Fruit fly (Drosophila melanogaster) whole organism, embryonic: ENCODE results near the gene Atg14.

ENCODE experiments used
- Adf1 ChIP-seq: fragments of 200-800 bp; sonication (Bioruptor generic); IDR thresholded peaks from 2 replicates; pipeline ENCODE4 v1.3.6; 2022; ENCODE audit warnings: missing biosample characterization, missing genetic modification characterization
- Awh ChIP-seq: fragments of 200-800 bp; sonication (Bioruptor generic); IDR thresholded peaks from 2 replicates; pipeline ENCODE4, ENCODE4 v1.3.6; 2022; ENCODE audit warnings: missing biosample characterization, missing genetic modification characterization
- B-H2 ChIP-seq: fragments of 200-800 bp; sonication (Bioruptor generic); optimal IDR thresholded peaks from 2 replicates; lab custom pipeline; 2018; ENCODE audit warnings: missing biosample characterization, mild to moderate bottlenecking, missing genetic modification characterization
- CG10654 ChIP-seq: fragments of 200-800 bp; sonication (Bioruptor generic); optimal IDR thresholded peaks from 2 replicates; lab custom pipeline; 2016; ENCODE audit warnings: missing biosample characterization, missing genetic modification characterization
- CG12155 ChIP-seq: fragments of 200-800 bp; sonication (Bioruptor generic); optimal IDR thresholded peaks from 3 replicates; lab custom pipeline; 2016; ENCODE audit warnings: missing biosample characterization, missing genetic modification characterization
- CG12769 ChIP-seq: fragments of 200-800 bp; sonication (Bioruptor generic); optimal IDR thresholded peaks from 2 replicates; lab custom pipeline; 2019; ENCODE audit warnings: missing biosample characterization, mild to moderate bottlenecking, missing genetic modification characterization, moderate library complexity
- CG15479 ChIP-seq: fragments of 200-800 bp; sonication (Bioruptor generic); optimal IDR thresholded peaks from 3 replicates; lab custom pipeline; 2019; ENCODE audit warnings: missing biosample characterization, mild to moderate bottlenecking, missing genetic modification characterization, moderate library complexity
- CG18262 ChIP-seq: fragments of 200-800 bp; optimal IDR thresholded peaks from 3 replicates; lab custom pipeline; 2019; ENCODE audit warnings: missing biosample characterization, mild to moderate bottlenecking, missing genetic modification characterization, moderate library complexity
- CG18476 ChIP-seq: fragments of 200-800 bp; sonication (Bioruptor generic); optimal IDR thresholded peaks from 2 replicates; lab custom pipeline; 2016; ENCODE audit warnings: missing biosample characterization, mild to moderate bottlenecking, missing genetic modification characterization
- CG18599 ChIP-seq: fragments of 200-800 bp; sonication (Bioruptor generic); optimal IDR thresholded peaks from 3 replicates; lab custom pipeline; 2017; ENCODE audit warnings: missing biosample characterization, missing genetic modification characterization, mild to moderate bottlenecking, moderate library complexity, missing genetic modification reagents
- CG30431 ChIP-seq: fragments of 200-800 bp; sonication (Bioruptor generic); optimal IDR thresholded peaks from 2 replicates; lab custom pipeline; 2017; ENCODE audit warnings: missing biosample characterization, missing genetic modification characterization
- CG31388 ChIP-seq: fragments of 200-800 bp; sonication (Bioruptor generic); optimal IDR thresholded peaks from 2 replicates; lab custom pipeline; 2016; ENCODE audit warnings: missing biosample characterization, missing genetic modification characterization
- CG33557 ChIP-seq: fragments of 200-800 bp; sonication (Bioruptor generic); optimal IDR thresholded peaks from 2 replicates; lab custom pipeline; 2019; ENCODE audit warnings: missing biosample characterization, mild to moderate bottlenecking, missing genetic modification characterization, moderate library complexity
- CG3847 ChIP-seq: fragments of 200-800 bp; sonication (Bioruptor generic); IDR thresholded peaks from 2 replicates; pipeline ENCODE4 v1.3.6; 2022; ENCODE audit warnings: missing biosample characterization, missing genetic modification characterization
- CG4328 ChIP-seq: fragments of 200-800 bp; sonication (Bioruptor generic); optimal IDR thresholded peaks from 3 replicates; lab custom pipeline; 2017; ENCODE audit warnings: missing biosample characterization, missing genetic modification reagents, missing genetic modification characterization
- CG6765 ChIP-seq: fragments of 200-800 bp; sonication (Bioruptor generic); optimal IDR thresholded peaks from 3 replicates; lab custom pipeline; 2017; ENCODE audit warnings: missing biosample characterization, mild to moderate bottlenecking, missing genetic modification characterization
- CG6791 ChIP-seq: fragments of 200-800 bp; sonication (Bioruptor generic); IDR thresholded peaks from 3 replicates; pipeline ENCODE4 v1.3.6; 2022; ENCODE audit warnings: missing biosample characterization, missing genetic modification characterization; ENCODE audit not compliant: partially characterized antibody
- CG8388 ChIP-seq: fragments of 200-800 bp; sonication (Bioruptor generic); optimal IDR thresholded peaks from 2 replicates; lab custom pipeline; 2019; ENCODE audit warnings: missing biosample characterization, mild to moderate bottlenecking, missing genetic modification characterization, moderate library complexity
- CG8924 ChIP-seq: fragments of 200-800 bp; optimal IDR thresholded peaks from 3 replicates; lab custom pipeline; 2019; ENCODE audit warnings: missing biosample characterization, mild to moderate bottlenecking, missing genetic modification characterization, moderate library complexity
- CTCF ChIP-seq: fragments of 200-800 bp; sonication (Bioruptor generic); optimal IDR thresholded peaks from 2 replicates; lab custom pipeline; 2017; ENCODE audit warnings: missing biosample characterization, mild to moderate bottlenecking, missing genetic modification characterization, moderate library complexity
- Elba2 ChIP-seq: fragments of 200-800 bp; sonication (Bioruptor generic); optimal IDR thresholded peaks from 3 replicates; lab custom pipeline; 2016; ENCODE audit warnings: missing biosample characterization, missing genetic modification characterization
- Hr78 ChIP-seq, 2 experiments: fragments of 200-800 bp in 1 of 2; fragments of >200 bp in 1 of 2; sonication (Bioruptor generic) in 1 of 2; optimal IDR thresholded peaks; 2 replicates each; lab custom pipeline; 2017 to 2019; ENCODE audit warnings: missing biosample characterization in 2 of 2, missing genetic modification characterization in 2 of 2, mild to moderate bottlenecking in 1 of 2, moderate library complexity in 1 of 2
- Sox102F ChIP-seq: fragments of 200-800 bp; sonication (Bioruptor generic); optimal IDR thresholded peaks from 2 replicates; lab custom pipeline; 2018; ENCODE audit warnings: missing biosample characterization, mild to moderate bottlenecking, missing genetic modification characterization, moderate library complexity
- Ssrp ChIP-seq: fragments of 200-800 bp; sonication (Bioruptor generic); optimal IDR thresholded peaks from 2 replicates; lab custom pipeline; 2018; ENCODE audit warnings: missing biosample characterization, mild to moderate bottlenecking, missing genetic modification characterization, moderate library complexity
- aop ChIP-seq: fragments of 200-800 bp; sonication (Bioruptor generic); IDR thresholded peaks from 2 replicates; pipeline ENCODE4 v1.3.6; 2022; ENCODE audit warnings: missing biosample characterization, missing genetic modification characterization
- ato ChIP-seq: fragments of 200-800 bp; sonication (Bioruptor generic); IDR thresholded peaks from 2 replicates; pipeline ENCODE4 v1.3.6; 2022; ENCODE audit warnings: missing biosample characterization, missing genetic modification characterization; ENCODE audit not compliant: partially characterized antibody
- bcd ChIP-seq: fragments of 200-800 bp; sonication (Bioruptor generic); optimal IDR thresholded peaks from 2 replicates; lab custom pipeline; 2017; ENCODE audit warnings: missing biosample characterization, mild to moderate bottlenecking, missing genetic modification characterization
- corto ChIP-seq: fragments of 200-800 bp; sonication (Bioruptor generic); optimal IDR thresholded peaks from 2 replicates; lab custom pipeline; 2016; ENCODE audit warnings: missing biosample characterization, mild to moderate bottlenecking, missing genetic modification characterization, moderate library complexity
- dati ChIP-seq: fragments of 200-800 bp; sonication (Bioruptor generic); IDR thresholded peaks from 2 replicates; pipeline ENCODE4 v1.3.6; 2022; ENCODE audit warnings: missing biosample characterization, missing genetic modification characterization
- dysf ChIP-seq: fragments of 200-800 bp; sonication (Bioruptor generic); IDR thresholded peaks from 3 replicates; pipeline ENCODE4 v1.3.6; 2022; ENCODE audit warnings: missing biosample characterization, missing genetic modification characterization
- ewg ChIP-seq: fragments of 200-800 bp; sonication (Bioruptor generic); optimal IDR thresholded peaks from 3 replicates; lab custom pipeline; 2017; ENCODE audit warnings: mild to moderate bottlenecking, missing biosample characterization, missing genetic modification reagents, missing genetic modification characterization
- fd102C ChIP-seq: fragments of 200-800 bp; sonication (Bioruptor generic); optimal IDR thresholded peaks from 2 replicates; lab custom pipeline; 2018; ENCODE audit warnings: missing biosample characterization, mild to moderate bottlenecking, missing genetic modification characterization, moderate library complexity
- gem ChIP-seq: fragments of 200-800 bp; sonication (Bioruptor generic); optimal IDR thresholded peaks from 2 replicates; lab custom pipeline; 2019; ENCODE audit warnings: missing biosample characterization, mild to moderate bottlenecking, missing genetic modification characterization, moderate library complexity
- gro ChIP-seq: fragments of 200-800 bp; sonication (Bioruptor generic); optimal IDR thresholded peaks from 2 replicates; lab custom pipeline; 2016; ENCODE audit warnings: missing biosample characterization, missing genetic modification characterization
- her ChIP-seq: fragments of 200-800 bp; sonication (Bioruptor generic); optimal IDR thresholded peaks from 2 replicates; lab custom pipeline; 2016; ENCODE audit warnings: missing biosample characterization, missing genetic modification characterization
- hth ChIP-seq: fragments of >200 bp; optimal IDR thresholded peaks from 2 replicates; lab custom pipeline; 2017; ENCODE audit warnings: inconsistent platforms
- ind ChIP-seq: fragments of 200-800 bp; sonication (Bioruptor generic); optimal IDR thresholded peaks from 3 replicates; lab custom pipeline; 2016; ENCODE audit warnings: missing biosample characterization, missing genetic modification characterization
- jumu ChIP-seq: fragments of 200-800 bp; sonication (Bioruptor generic); optimal IDR thresholded peaks from 3 replicates; lab custom pipeline; 2016; ENCODE audit warnings: missing biosample characterization, missing genetic modification characterization
- lbe ChIP-seq: fragments of 200-800 bp; sonication (Bioruptor generic); optimal IDR thresholded peaks from 2 replicates; lab custom pipeline; 2016; ENCODE audit warnings: missing biosample characterization, mild to moderate bottlenecking, missing genetic modification characterization
- pho ChIP-seq: fragments of 200-800 bp; sonication (Bioruptor generic); optimal IDR thresholded peaks from 2 replicates; lab custom pipeline; 2016; ENCODE audit warnings: missing biosample characterization, missing genetic modification characterization
- pros ChIP-seq: fragments of 200-800 bp; sonication (Bioruptor generic); optimal IDR thresholded peaks from 3 replicates; lab custom pipeline; 2019; ENCODE audit warnings: missing biosample characterization, mild to moderate bottlenecking, missing genetic modification characterization, moderate library complexity
- rib ChIP-seq: fragments of 200-800 bp; sonication (Bioruptor generic); IDR thresholded peaks from 2 replicates; pipeline ENCODE4 v1.3.6; 2022; ENCODE audit warnings: missing biosample characterization, missing genetic modification characterization
- row ChIP-seq: fragments of 200-800 bp; sonication (Bioruptor generic); IDR thresholded peaks from 3 replicates; pipeline ENCODE4 v1.3.6; 2022; ENCODE audit warnings: missing biosample characterization, missing genetic modification characterization
- shn ChIP-seq: fragments of 200-800 bp; sonication (Bioruptor generic); optimal IDR thresholded peaks from 3 replicates; lab custom pipeline; 2016; ENCODE audit warnings: missing biosample characterization, missing genetic modification characterization
- sim ChIP-seq: fragments of 200-800 bp; sonication (Bioruptor generic); IDR thresholded peaks from 2 replicates; pipeline ENCODE4 v1.3.6; 2022; ENCODE audit warnings: missing biosample characterization, missing genetic modification characterization
- sob ChIP-seq: fragments of 200-800 bp; sonication (Bioruptor generic); IDR thresholded peaks from 2 replicates; pipeline ENCODE4 v1.3.6; 2022; ENCODE audit warnings: missing biosample characterization, missing genetic modification characterization
- tll ChIP-seq, 2 experiments: fragments of 200-800 bp in 1 of 2; fragments of >200 bp in 1 of 2; sonication (Bioruptor generic) in 1 of 2; optimal IDR thresholded peaks; 2 replicates each; lab custom pipeline; 2017 to 2019; ENCODE audit warnings: missing biosample characterization in 2 of 2, missing genetic modification characterization in 2 of 2, mild to moderate bottlenecking in 1 of 2, moderate library complexity in 1 of 2
- zf30C ChIP-seq: fragments of 200-800 bp; sonication (Bioruptor generic); optimal IDR thresholded peaks from 3 replicates; lab custom pipeline; 2018; ENCODE audit warnings: missing biosample characterization, mild to moderate bottlenecking, missing genetic modification characterization
- zfh2 ChIP-seq: fragments of 200-800 bp; sonication (Bioruptor generic); optimal IDR thresholded peaks from 2 replicates; lab custom pipeline; 2016; ENCODE audit warnings: missing biosample characterization, missing genetic modification characterization

Atg14 gene

DNA sequence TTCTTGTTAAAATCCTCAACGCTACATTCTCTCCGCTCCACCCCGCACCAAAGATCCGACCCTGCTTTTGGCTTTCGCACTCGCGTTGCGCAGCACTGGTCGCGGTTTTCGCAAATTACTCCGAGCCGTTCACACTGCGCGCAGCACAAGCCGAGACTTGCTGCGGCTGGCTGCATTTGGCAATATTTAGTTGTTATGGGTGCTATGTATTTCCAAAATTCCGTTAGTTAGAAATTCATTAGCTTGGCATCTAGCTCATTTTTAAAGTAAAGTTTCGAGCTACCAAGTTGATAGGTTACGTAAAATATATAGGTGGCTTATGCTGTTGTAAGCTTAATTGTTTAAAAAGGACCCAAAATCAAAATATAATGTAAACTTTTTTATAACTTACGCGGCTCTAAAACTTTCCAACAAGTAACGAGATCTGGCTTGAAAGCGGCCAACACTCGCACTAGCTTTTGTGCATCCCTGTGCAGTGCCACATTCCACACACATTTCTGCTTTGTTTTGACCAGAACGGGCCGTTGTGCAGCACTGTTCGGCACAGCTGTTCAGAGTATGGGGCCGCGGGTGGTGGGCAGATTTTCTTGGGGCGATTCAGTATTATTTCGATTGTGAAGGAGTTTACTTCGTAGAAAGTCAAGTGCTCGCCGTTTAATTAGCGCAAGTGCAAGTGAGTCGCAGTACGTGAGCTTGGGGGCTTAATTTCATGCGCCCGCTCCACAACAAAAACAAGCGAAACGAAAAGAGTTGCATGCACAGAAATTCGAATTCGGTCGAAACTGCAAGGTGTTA, 6.8 kb downstream of the Atg14 start, which contains the start of the genes yem and Ctl2 (continued):
- TF ChIP-seq CG8388 (GFP tag; lab: Kevin White, UChicago), result peak; percentile 41
- TF ChIP-seq Hr78 (GFP tag; optimal IDR thresholded peaks at IDR 0.05; lab: Kevin White, UChicago), result no peak
- TF ChIP-seq fd102C (GFP tag; lab: Kevin White, UChicago), result no peak
- TF ChIP-seq B-H2 (GFP tag; lab: Kevin White, UChicago), result peak; percentile 58
- peak; percentile 83 for TF ChIP-seq CG12155 (GFP tag; lab: Kevin White, UChicago)
- peak; percentile 87 for TF ChIP-seq rib (GFP tag; lab: Robert Waterston, UW)
- peak; percentile 93 for TF ChIP-seq zfh2 (GFP tag; lab: Kevin White, UChicago)
- peak; percentile 67 for TF ChIP-seq Elba2
- TF ChIP-seq CG6791 (GFP tag; lab: Robert Waterston, UW), result peak; percentile 29; the same call in 1 of the 3 replicates
- TF ChIP-seq CG30431 (GFP tag; lab: Kevin White, UChicago), result peak; percentile 56
- peak; percentile 61 for TF ChIP-seq ewg
- TF ChIP-seq hth (lab: Kevin White, UChicago), result no peak
- no peak for TF ChIP-seq CG6765
- TF ChIP-seq CG8924 (tag; lab: Kevin White, UChicago), result peak; percentile 50
- TF ChIP-seq sob (GFP tag; lab: Robert Waterston, UW), result peak; percentile 75
- peak; percentile 69 for TF ChIP-seq CG18599 (GFP tag; lab: Kevin White, UChicago)
- TF ChIP-seq pho (GFP tag; lab: Kevin White, UChicago), result peak; percentile 91
- TF ChIP-seq CG12769, result peak; percentile 48
- TF ChIP-seq lbe, result peak; percentile 41
- TF ChIP-seq CTCF (GFP tag; lab: Kevin White, UChicago), result no peak
- peak; percentile 68 for TF ChIP-seq CG18262
- no peak for TF ChIP-seq CG33557 (GFP tag; lab: Kevin White, UChicago)
- TF ChIP-seq CG4328 (GFP tag; lab: Kevin White, UChicago), result peak; percentile 41
- TF ChIP-seq CG18476 (GFP tag; lab: Kevin White, UChicago), result peak; percentile 76
- TF ChIP-seq Adf1 (GFP tag; lab: Robert Waterston, UW), result peak; percentile 7; the same call in 1 of the 2 replicates
- TF ChIP-seq jumu, result peak; percentile 80
- TF ChIP-seq Ssrp, result peak; percentile 65
- TF ChIP-seq gro (GFP tag; lab: Kevin White, UChicago), result peak; percentile 84
- no peak for TF ChIP-seq sim (GFP tag; lab: Robert Waterston, UW)
- no peak for TF ChIP-seq corto
- no peak; the same call in 1 of the 2 replicates for TF ChIP-seq aop (GFP tag; lab: Robert Waterston, UW)
- TF ChIP-seq Sox102F (GFP tag; lab: Kevin White, UChicago), result peak; percentile 59
- TF ChIP-seq dysf (GFP tag; lab: Robert Waterston, UW), result peak; percentile 79
- peak; percentile 76 for TF ChIP-seq ind (GFP tag; lab: Kevin White, UChicago)
- peak; percentile 71 for TF ChIP-seq gem (tag; lab: Kevin White, UChicago)
- peak; percentile 5; the same call in 1 of the 2 replicates for TF ChIP-seq ato
- peak; percentile 88 for TF ChIP-seq row
- peak; percentile 50 for TF ChIP-seq CG31388 (GFP tag; lab: Kevin White, UChicago)
- peak; percentile 76 for TF ChIP-seq bcd (GFP tag; lab: Kevin White, UChicago)
- TF ChIP-seq CG15479 (GFP tag; lab: Kevin White, UChicago), result no peak
- TF ChIP-seq CG3847 (GFP tag; lab: Robert Waterston, UW), result peak; percentile 68
- no peak for TF ChIP-seq dati
- peak; percentile 90 for TF ChIP-seq shn (GFP tag; lab: Kevin White, UChicago)
- 0 out of 2 replicates have a peak, but pooled peaks have one; percentile 24 for TF ChIP-seq Awh (GFP tag; lab: Robert Waterston, UW)
- peak; percentile 45 for TF ChIP-seq her (GFP tag; lab: Kevin White, UChicago)
- TF ChIP-seq tll (GFP tag; optimal IDR thresholded peaks at IDR 0.05; lab: Kevin White, UChicago), result peak; percentile 44 to 91
- no peak for TF ChIP-seq pros (GFP tag; lab: Kevin White, UChicago)
- TF ChIP-seq CG10654 (GFP tag; lab: Kevin White, UChicago), result peak; percentile 45
- TF ChIP-seq zf30C (GFP tag; lab: Kevin White, UChicago), result no peak
